Worm (Caenorhabditis elegans) whole organism, late embryonic: Measurements from ENCODE around the gene cdc-42.

Experiments used
- C38D4.7 ChIP-seq: fragments of 200-800 bp; sonication (Bioruptor generic); optimal IDR thresholded peaks from 2 replicates; lab custom pipeline; 2018; ENCODE audit warnings: mild to moderate bottlenecking, missing genetic modification characterization, moderate library complexity, missing compliant biosample characterization
- K09A11.1 ChIP-seq: sonication (generic microtip); optimal IDR thresholded peaks from 2 replicates; lab custom pipeline; 2017; ENCODE audit warnings: antibody characterized with exemption, mild to moderate bottlenecking, missing genetic modification characterization, missing compliant biosample characterization; ENCODE audit not compliant: insufficient read depth
- T23F11.4 ChIP-seq: fragments of 200-800 bp; sonication (Bioruptor generic); optimal IDR thresholded peaks from 2 replicates; lab custom pipeline; 2018; ENCODE audit warnings: mild to moderate bottlenecking, missing genetic modification characterization, missing compliant biosample characterization
- Y22D7AL.16 ChIP-seq: sonication (generic microtip); optimal IDR thresholded peaks from 2 replicates; lab custom pipeline; 2016; ENCODE audit warnings: missing genetic modification characterization, missing compliant biosample characterization
- ahr-1 ChIP-seq: sonication (generic microtip); optimal IDR thresholded peaks from 2 replicates; lab custom pipeline; 2016; ENCODE audit warnings: missing genetic modification characterization, missing compliant biosample characterization
- ama-1 ChIP-seq: fragments of 150-350 bp; optimal IDR thresholded peaks from 2 replicates; lab custom pipeline; 2014
- ceh-18 ChIP-seq: sonication (generic microtip); optimal IDR thresholded peaks from 2 replicates; lab custom pipeline; 2016; ENCODE audit warnings: missing genetic modification characterization, missing compliant biosample characterization
- ceh-24 ChIP-seq: sonication (generic microtip); optimal IDR thresholded peaks from 2 replicates; lab custom pipeline; 2016; ENCODE audit warnings: mild to moderate bottlenecking, missing genetic modification characterization, missing compliant biosample characterization
- ceh-30 ChIP-seq: fragments of 150-350 bp; optimal IDR thresholded peaks from 2 replicates; lab custom pipeline; 2014; ENCODE audit warnings: missing biosample characterization, missing genetic modification characterization
- ceh-31 ChIP-seq: sonication (generic microtip); optimal IDR thresholded peaks from 2 replicates; lab custom pipeline; 2016; ENCODE audit warnings: missing genetic modification characterization, missing compliant biosample characterization
- ceh-9 ChIP-seq: sonication (generic microtip); optimal IDR thresholded peaks from 2 replicates; lab custom pipeline; 2016; ENCODE audit warnings: mild to moderate bottlenecking, missing genetic modification characterization, inconsistent platforms, missing compliant biosample characterization
- che-1 ChIP-seq: sonication (generic microtip); optimal IDR thresholded peaks from 2 replicates; lab custom pipeline; 2016; ENCODE audit warnings: mild to moderate bottlenecking, missing genetic modification characterization, missing compliant biosample characterization
- dmd-4 ChIP-seq: sonication (generic microtip); optimal IDR thresholded peaks from 2 replicates; lab custom pipeline; 2016; ENCODE audit warnings: borderline replicate concordance, missing genetic modification characterization, missing compliant biosample characterization
- elt-4 ChIP-seq: sonication (generic microtip); optimal IDR thresholded peaks from 2 replicates; lab custom pipeline; 2016; ENCODE audit warnings: missing genetic modification characterization, missing compliant biosample characterization
- eyg-1 ChIP-seq: sonication (generic microtip); optimal IDR thresholded peaks from 2 replicates; lab custom pipeline; 2016; ENCODE audit warnings: missing genotype, missing genetic modification characterization, missing compliant biosample characterization
- fkh-6 ChIP-seq: sonication (generic microtip); optimal IDR thresholded peaks from 2 replicates; lab custom pipeline; 2016; ENCODE audit warnings: missing genetic modification characterization, missing compliant biosample characterization
- hlh-15 ChIP-seq: sonication (generic microtip); optimal IDR thresholded peaks from 2 replicates; lab custom pipeline; 2016; ENCODE audit warnings: missing genetic modification characterization, missing compliant biosample characterization
- hlh-30 ChIP-seq: sonication (generic microtip); optimal IDR thresholded peaks from 2 replicates; lab custom pipeline; 2017; ENCODE audit warnings: antibody characterized with exemption, missing genetic modification characterization, missing compliant biosample characterization; ENCODE audit not compliant: insufficient read depth
- lim-6 ChIP-seq: sonication (generic microtip); optimal IDR thresholded peaks from 2 replicates; lab custom pipeline; 2016; ENCODE audit warnings: missing genetic modification characterization, missing compliant biosample characterization
- lin-11 ChIP-seq: fragments of 200-800 bp; sonication (Bioruptor generic); optimal IDR thresholded peaks from 2 replicates; lab custom pipeline; 2018; ENCODE audit warnings: mild to moderate bottlenecking, missing genetic modification characterization, missing compliant biosample characterization
- madf-2 ChIP-seq: sonication (generic microtip); optimal IDR thresholded peaks from 2 replicates; lab custom pipeline; 2017; ENCODE audit warnings: missing genetic modification characterization, missing compliant biosample characterization
- mec-3 ChIP-seq: sonication (generic microtip); optimal IDR thresholded peaks from 2 replicates; lab custom pipeline; 2016; ENCODE audit warnings: borderline replicate concordance, missing genetic modification characterization, missing compliant biosample characterization
- nhr-11 ChIP-seq: fragments of 150-350 bp; optimal IDR thresholded peaks from 2 replicates; lab custom pipeline; 2014; ENCODE audit warnings: missing biosample characterization, missing genetic modification characterization
- nhr-232 ChIP-seq: sonication (generic microtip); optimal IDR thresholded peaks from 2 replicates; lab custom pipeline; 2016; ENCODE audit warnings: missing genetic modification characterization, missing compliant biosample characterization
- odd-2 ChIP-seq: sonication (generic microtip); optimal IDR thresholded peaks from 2 replicates; lab custom pipeline; 2017; ENCODE audit warnings: antibody characterized with exemption, mild to moderate bottlenecking, missing genetic modification characterization, missing compliant biosample characterization
- pat-9 ChIP-seq: fragments of 200-800 bp; sonication (Bioruptor generic); optimal IDR thresholded peaks from 2 replicates; lab custom pipeline; 2018; ENCODE audit warnings: mild to moderate bottlenecking, missing genetic modification characterization, moderate library complexity, missing compliant biosample characterization
- pax-1 ChIP-seq: fragments of 150-350 bp; optimal IDR thresholded peaks from 2 replicates; lab custom pipeline; 2014; ENCODE audit warnings: missing biosample characterization, missing genetic modification characterization
- pqm-1 ChIP-seq: sonication (generic microtip); optimal IDR thresholded peaks from 2 replicates; lab custom pipeline; 2016; ENCODE audit warnings: missing genetic modification characterization, missing compliant biosample characterization
- rnt-1 ChIP-seq: sonication (generic microtip); optimal IDR thresholded peaks from 2 replicates; lab custom pipeline; 2016; ENCODE audit warnings: missing genetic modification characterization, missing compliant biosample characterization
- sox-2 ChIP-seq: fragments of 200-800 bp; sonication (Bioruptor generic); IDR thresholded peaks from 2 replicates; pipeline ENCODE4 v1.3.6; 2022; ENCODE audit warnings: missing genetic modification reagents, missing genetic modification characterization, missing compliant biosample characterization
- tbx-7 ChIP-seq: sonication (generic microtip); optimal IDR thresholded peaks from 2 replicates; lab custom pipeline; 2016; ENCODE audit warnings: missing genotype, missing genetic modification characterization, missing compliant biosample characterization
- unc-3 ChIP-seq, 2 experiments: fragments of 200-800 bp in 1 of 2; sonication (Bioruptor generic) in 1 of 2; sonication (generic microtip) in 1 of 2; conservative IDR thresholded peaks in 1 of 2; optimal IDR thresholded peaks in 1 of 2; 2 replicates each; pipeline versions ENCODE4 v1.3.6 to Lab custom; 2016 to 2022; ENCODE audit warnings: missing compliant biosample characterization in 2 of 2, missing genetic modification characterization in 2 of 2, missing genetic modification reagents in 1 of 2
- unc-42 ChIP-seq: sonication (generic microtip); optimal IDR thresholded peaks from 2 replicates; lab custom pipeline; 2016; ENCODE audit warnings: missing genotype, missing genetic modification characterization, missing compliant biosample characterization
- unc-55 ChIP-seq: sonication (generic microtip); optimal IDR thresholded peaks from 2 replicates; lab custom pipeline; 2017; ENCODE audit warnings: missing biosample characterization, missing genetic modification reagents, missing genetic modification characterization
- zip-5 ChIP-seq: sonication (generic microtip); optimal IDR thresholded peaks from 2 replicates; lab custom pipeline; 2016; ENCODE audit warnings: missing genetic modification characterization, missing compliant biosample characterization

cdc-42 gene

DNA sequence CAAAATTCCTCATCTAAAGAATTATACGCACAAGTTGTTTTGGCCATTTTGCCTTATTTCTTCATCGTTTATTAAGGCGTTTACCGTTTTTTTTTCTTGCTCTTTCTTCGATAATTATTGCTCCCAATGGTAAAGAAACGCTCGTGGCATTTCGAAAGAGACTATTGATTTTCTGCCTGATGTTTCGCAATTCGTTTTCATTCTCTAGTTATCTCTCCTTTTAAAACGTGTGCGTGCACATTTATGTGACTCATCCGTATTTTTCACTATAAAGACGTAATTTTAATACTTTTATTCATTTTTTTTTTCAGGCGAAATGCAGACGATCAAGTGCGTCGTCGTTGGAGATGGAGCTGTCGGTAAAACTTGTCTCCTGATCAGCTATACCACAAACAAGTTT lies at the start of gene cdc-42:
Gene cdc-42 (plus strand): TSS at position 312 of the 400 bp plus-strand sequence.
- TF ChIP-seq unc-3 (GFP tag; conservative IDR thresholded peaks at IDR 0.05; lab: Robert Waterston, UW) = no peak
- no peak for TF ChIP-seq unc-3 (tag; optimal IDR thresholded peaks at IDR 0.05; lab: Kevin White, UChicago)
- TF ChIP-seq Y22D7AL.16 (tag; lab: Kevin White, UChicago) = no peak
- TF ChIP-seq tbx-7 (tag; lab: Kevin White, UChicago) = no peak
- TF ChIP-seq, all 69 proteins: peak for 0

DNA sequence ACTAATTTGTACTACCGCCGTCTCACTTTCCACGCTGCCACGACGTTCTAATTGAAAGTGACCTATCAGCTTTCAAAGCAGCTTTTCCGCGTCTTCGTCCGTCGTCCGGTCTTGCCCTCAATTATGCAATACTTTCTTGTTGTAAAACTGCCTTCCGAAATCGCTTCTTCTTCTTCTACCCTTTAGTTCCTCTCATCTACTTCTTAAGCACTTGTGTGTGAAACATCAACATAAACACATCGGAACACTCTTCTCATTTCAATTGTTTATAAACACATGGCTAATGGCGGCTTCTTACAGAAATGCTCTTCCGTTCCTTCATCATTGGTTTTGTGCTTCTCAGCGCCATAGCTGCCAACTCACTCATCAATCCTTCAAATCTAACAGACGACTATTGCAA lies 45.9 kb upstream of the cdc-42 start, which contains the start of gene F35D2.3:
Gene F35D2.3 (plus strand): TSS at position 301 of the 400 bp plus-strand sequence.
- TF ChIP-seq fkh-6 = no peak
- no peak for TF ChIP-seq lin-11 (tag; lab: Kevin White, UChicago)
- no peak for TF ChIP-seq che-1 (tag; lab: Kevin White, UChicago)
- no peak for TF ChIP-seq ahr-1 (tag; lab: Kevin White, UChicago)
- TF ChIP-seq mec-3 (tag; lab: Kevin White, UChicago) = no peak
- TF ChIP-seq ceh-9 (tag; lab: Kevin White, UChicago) = no peak
- no peak for TF ChIP-seq sox-2 (GFP tag; lab: Robert Waterston, UW)
- no peak for TF ChIP-seq lim-6 (tag; lab: Kevin White, UChicago)
- TF ChIP-seq rnt-1 (tag; lab: Kevin White, UChicago) = no peak
- no peak for TF ChIP-seq T23F11.4 (GFP tag; lab: Kevin White, UChicago)
- TF ChIP-seq ceh-18 = no peak
- TF ChIP-seq dmd-4 = no peak
- no peak for TF ChIP-seq ama-1 (lab: Kevin White, UChicago)
- no peak for TF ChIP-seq hlh-30 (tag; lab: Kevin White, UChicago)
- TF ChIP-seq unc-55 = no peak

DNA sequence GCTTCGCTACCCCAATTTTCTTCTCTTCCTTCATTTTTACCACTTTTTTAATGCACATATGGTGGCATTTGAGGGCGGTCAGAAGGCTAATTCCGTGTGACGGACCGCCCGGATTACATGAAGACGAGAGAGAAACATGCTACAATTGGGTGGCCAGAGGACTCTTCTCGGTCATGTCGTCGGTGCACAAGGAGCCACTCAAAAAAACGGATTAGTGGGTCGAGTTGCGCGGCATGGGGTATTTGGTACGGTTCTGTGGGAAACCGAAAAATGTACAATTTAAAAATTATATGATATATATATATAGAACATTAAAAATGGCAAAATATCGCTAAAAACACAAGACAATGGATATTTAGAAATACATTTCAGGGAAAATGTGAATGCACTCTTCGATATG lies 45.4 kb upstream of the cdc-42 start:
- TF ChIP-seq C38D4.7 (GFP tag; lab: Kevin White, UChicago) (no peak), nhr-232 (tag; lab: Kevin White, UChicago) (no peak), nhr-11 (tag; lab: Kevin White, UChicago) (no peak), T23F11.4 (GFP tag; lab: Kevin White, UChicago) (no peak), ceh-31 (no peak), K09A11.1 (tag; lab: Kevin White, UChicago) (no peak), ceh-30 (tag; lab: Kevin White, UChicago) (no peak)

DNA sequence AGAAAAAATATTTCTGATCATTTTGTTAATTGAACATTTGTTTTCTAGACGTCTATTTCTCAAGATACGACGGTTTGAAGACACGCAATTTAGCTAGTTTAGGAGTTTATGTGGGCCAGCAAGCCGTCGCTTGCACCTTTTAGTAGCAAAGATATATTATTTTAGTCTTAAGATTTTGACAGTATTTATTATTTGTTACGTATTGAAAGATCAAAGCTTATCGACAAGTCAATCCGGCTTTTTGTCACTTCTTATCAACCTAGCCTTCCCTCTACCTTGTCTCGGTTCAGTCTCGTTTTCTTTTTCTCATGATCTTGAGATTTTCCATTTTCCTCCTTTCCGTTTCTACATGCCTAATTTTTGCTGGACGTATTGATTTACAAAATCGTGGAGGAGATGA lies 42.1 kb upstream of the cdc-42 start, which contains the start of gene F35D2.2:
Gene F35D2.2 (plus strand): TSS at position 301 of the 400 bp plus-strand sequence.
- TF ChIP-seq hlh-15 (tag; lab: Kevin White, UChicago) (no peak), pat-9 (tag; lab: Kevin White, UChicago) (no peak), nhr-232 (tag; lab: Kevin White, UChicago) (no peak), unc-42 (no peak), Y22D7AL.16 (tag; lab: Kevin White, UChicago) (no peak)

DNA sequence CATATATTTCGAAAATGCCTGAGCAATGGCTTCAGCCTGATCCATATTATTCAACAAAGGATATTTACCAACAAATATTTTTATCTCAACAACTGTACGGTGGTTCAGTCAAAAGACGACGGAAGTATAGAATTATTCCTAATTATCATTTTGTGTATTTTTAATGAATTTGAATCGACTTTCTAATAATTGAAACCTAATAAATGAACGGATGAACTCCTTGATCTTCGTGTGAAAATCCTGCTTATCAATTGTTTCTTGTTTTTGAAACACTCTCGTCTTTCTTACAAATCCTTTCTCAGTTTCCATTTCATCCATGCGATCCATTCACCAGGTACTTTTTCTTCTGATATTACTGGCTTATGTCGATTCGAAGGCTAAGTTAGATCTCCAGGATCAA lies 40.6 kb upstream of the cdc-42 start, which contains the start of gene F35D2.1:
Gene F35D2.1 (plus strand): TSS at position 301 of the 400 bp plus-strand sequence.
- TF ChIP-seq ceh-18 (no peak), dmd-4 (no peak), odd-2 (tag; lab: Kevin White, UChicago) (no peak), ceh-24 (no peak), pqm-1 (no peak), zip-5 (tag; lab: Kevin White, UChicago) (no peak), eyg-1 (tag; lab: Kevin White, UChicago) (no peak), unc-42 (no peak), pax-1 (tag; lab: Kevin White, UChicago) (no peak), ceh-31 (no peak), ama-1 (lab: Kevin White, UChicago) (no peak), elt-4 (tag; lab: Kevin White, UChicago) (no peak), madf-2 (tag; lab: Kevin White, UChicago) (no peak)
- TF ChIP-seq, all 69 proteins: peak for 0
